Fruit fly (Drosophila melanogaster) whole organism, embryonic: Measurements from ENCODE around the gene CG15362.

Source experiments
- Adf1 ChIP-seq: fragments of 200-800 bp; sonication (Bioruptor generic); IDR thresholded peaks from 2 replicates; pipeline ENCODE4 v1.3.6; 2022; ENCODE audit warnings: missing biosample characterization, missing genetic modification characterization
- CG10321 ChIP-seq: fragments of 200-800 bp; sonication (Bioruptor generic); IDR thresholded peaks from 2 replicates; pipeline ENCODE4 v1.3.6; 2022; ENCODE audit warnings: missing biosample characterization, missing genetic modification characterization
- CG11560 ChIP-seq: fragments of 200-800 bp; sonication (Bioruptor generic); IDR thresholded peaks from 3 replicates; pipeline ENCODE4 v1.3.6; 2022; ENCODE audit warnings: missing biosample characterization, missing genetic modification characterization
- CG13123 ChIP-seq: fragments of 200-800 bp; sonication (Bioruptor generic); optimal IDR thresholded peaks from 2 replicates; lab custom pipeline; 2016; ENCODE audit warnings: missing biosample characterization, missing genetic modification characterization
- CG13624 ChIP-seq: fragments of 200-800 bp; sonication (Bioruptor generic); optimal IDR thresholded peaks from 2 replicates; lab custom pipeline; 2016; ENCODE audit warnings: missing biosample characterization, missing genetic modification characterization
- CG14014 ChIP-seq: fragments of 200-800 bp; sonication (Bioruptor generic); IDR thresholded peaks from 2 replicates; pipeline ENCODE4 v1.3.6; 2022; ENCODE audit warnings: missing biosample characterization, missing genetic modification characterization
- CG14441 ChIP-seq: fragments of 200-800 bp; sonication (Bioruptor generic); IDR thresholded peaks from 2 replicates; pipeline ENCODE4 v1.3.6; 2022; ENCODE audit warnings: missing biosample characterization, missing genetic modification characterization
- CG14710 ChIP-seq: fragments of 200-800 bp; sonication (Bioruptor generic); optimal IDR thresholded peaks from 3 replicates; lab custom pipeline; 2019; ENCODE audit warnings: missing biosample characterization, mild to moderate bottlenecking, missing genetic modification characterization, moderate library complexity
- CG15073 ChIP-seq: fragments of 200-800 bp; sonication (Bioruptor generic); optimal IDR thresholded peaks from 2 replicates; lab custom pipeline; 2016; ENCODE audit warnings: missing biosample characterization, missing genetic modification characterization
- CG17385 ChIP-seq: fragments of 200-800 bp; sonication (Bioruptor generic); optimal IDR thresholded peaks from 3 replicates; lab custom pipeline; 2018; ENCODE audit warnings: missing biosample characterization, mild to moderate bottlenecking, missing genetic modification characterization
- CG18619 ChIP-seq: fragments of 200-800 bp; sonication (Bioruptor generic); optimal IDR thresholded peaks from 3 replicates; lab custom pipeline; 2017; ENCODE audit warnings: missing biosample characterization, mild to moderate bottlenecking, missing genetic modification characterization
- CG2875 ChIP-seq: fragments of 200-800 bp; sonication (Bioruptor generic); optimal IDR thresholded peaks from 2 replicates; lab custom pipeline; 2017; ENCODE audit warnings: missing biosample characterization, mild to moderate bottlenecking, missing genetic modification characterization, missing genetic modification reagents
- CG32767 ChIP-seq: fragments of 200-800 bp; sonication (Bioruptor generic); IDR thresholded peaks from 2 replicates; pipeline ENCODE4 v1.3.6; 2022; ENCODE audit warnings: missing biosample characterization, missing genetic modification characterization
- CG4854 ChIP-seq: fragments of 200-800 bp; sonication (Bioruptor generic); optimal IDR thresholded peaks from 2 replicates; lab custom pipeline; 2016; ENCODE audit warnings: missing biosample characterization, missing genetic modification characterization, inconsistent platforms
- CG5245 ChIP-seq: fragments of 200-800 bp; sonication (Bioruptor generic); optimal IDR thresholded peaks from 3 replicates; lab custom pipeline; 2016; ENCODE audit warnings: missing biosample characterization, missing genetic modification characterization
- CG7271 ChIP-seq: fragments of 200-800 bp; sonication (Bioruptor generic); optimal IDR thresholded peaks from 2 replicates; lab custom pipeline; 2018; ENCODE audit warnings: missing biosample characterization, mild to moderate bottlenecking, missing genetic modification characterization, moderate library complexity
- CG8359 ChIP-seq: fragments of 200-800 bp; sonication (Bioruptor generic); optimal IDR thresholded peaks from 2 replicates; lab custom pipeline; 2017; ENCODE audit warnings: missing biosample characterization, mild to moderate bottlenecking, missing genetic modification characterization, borderline replicate concordance
- CG8944 ChIP-seq: fragments of 200-800 bp; sonication (Bioruptor generic); optimal IDR thresholded peaks from 3 replicates; lab custom pipeline; 2016; ENCODE audit warnings: missing biosample characterization, missing genetic modification characterization
- CG9215 ChIP-seq: fragments of 200-800 bp; sonication (Bioruptor generic); IDR thresholded peaks from 2 replicates; pipeline ENCODE4 v1.3.6; 2022; ENCODE audit warnings: missing biosample characterization, missing genetic modification characterization
- Eip74EF ChIP-seq, 2 experiments: fragments of 200-800 bp in 1 of 2; fragments of >200 bp in 1 of 2; sonication (Bioruptor generic) in 1 of 2; optimal IDR thresholded peaks; 2 replicates each; lab custom pipeline; 2017 to 2019; ENCODE audit warnings: missing biosample characterization in 2 of 2, missing genetic modification characterization in 2 of 2, mild to moderate bottlenecking in 1 of 2, moderate library complexity in 1 of 2
- GATAe ChIP-seq: fragments of 200-800 bp; sonication (Bioruptor generic); conservative IDR thresholded peaks from 2 replicates; pipeline ENCODE4 v1.3.6; 2022; ENCODE audit warnings: missing biosample characterization, missing genetic modification characterization
- Gug ChIP-seq: fragments of 200-800 bp; sonication (Bioruptor generic); IDR thresholded peaks from 4 replicates; pipeline ENCODE4 v1.3.6; 2022; ENCODE audit warnings: missing biosample characterization, missing genetic modification characterization
- H15 ChIP-seq: fragments of 200-800 bp; sonication (Bioruptor generic); IDR thresholded peaks from 3 replicates; pipeline ENCODE4 v1.3.6; 2022; ENCODE audit warnings: missing biosample characterization, missing genetic modification characterization
- H2.0 ChIP-seq: fragments of 200-800 bp; sonication (Bioruptor generic); IDR thresholded peaks from 2 replicates; pipeline ENCODE4 v1.3.6; 2022; ENCODE audit warnings: missing biosample characterization, missing genetic modification characterization
- Hmx ChIP-seq: fragments of 200-800 bp; sonication (Bioruptor generic); optimal IDR thresholded peaks from 2 replicates; lab custom pipeline; 2016; ENCODE audit warnings: missing biosample characterization, missing genetic modification characterization
- Lhr ChIP-seq: fragments of 200-800 bp; sonication (Bioruptor generic); optimal IDR thresholded peaks from 3 replicates; lab custom pipeline; 2017; ENCODE audit warnings: mild to moderate bottlenecking, missing biosample characterization, missing genetic modification reagents, missing genetic modification characterization
- Meics ChIP-seq: fragments of 200-800 bp; sonication (Bioruptor generic); optimal IDR thresholded peaks from 2 replicates; lab custom pipeline; 2017; ENCODE audit warnings: missing biosample characterization, mild to moderate bottlenecking, missing genetic modification characterization
- NC2α ChIP-seq: fragments of 200-800 bp; sonication (Bioruptor generic); optimal IDR thresholded peaks from 2 replicates; lab custom pipeline; 2016; ENCODE audit warnings: missing biosample characterization, missing genetic modification characterization
- Nf-YB ChIP-seq: fragments of 200-800 bp; sonication (Bioruptor generic); optimal IDR thresholded peaks from 3 replicates; lab custom pipeline; 2019; ENCODE audit warnings: missing biosample characterization, mild to moderate bottlenecking, missing genetic modification characterization, moderate library complexity
- Sin3A ChIP-seq: fragments of >200 bp; optimal IDR thresholded peaks from 2 replicates; lab custom pipeline; 2018
- Trl ChIP-seq, 3 experiments: fragments of >200 bp in 2 of 3; fragments of 200-800 bp in 1 of 3; sonication (Bioruptor generic) in 1 of 3; optimal IDR thresholded peaks; 2 replicates in 1 of 3; 3 replicates in 2 of 3; lab custom pipeline; 2016 to 2017; ENCODE audit warnings: missing biosample characterization in 1 of 3, missing genetic modification characterization in 1 of 3
- aop ChIP-seq: fragments of 200-800 bp; sonication (Bioruptor generic); IDR thresholded peaks from 2 replicates; pipeline ENCODE4 v1.3.6; 2022; ENCODE audit warnings: missing biosample characterization, missing genetic modification characterization
- cg ChIP-seq: fragments of 200-800 bp; sonication (Bioruptor generic); optimal IDR thresholded peaks from 3 replicates; lab custom pipeline; 2019; ENCODE audit warnings: missing biosample characterization, mild to moderate bottlenecking, missing genetic modification characterization, moderate library complexity
- crol ChIP-seq: fragments of 200-800 bp; sonication (Bioruptor generic); IDR thresholded peaks from 2 replicates; pipeline ENCODE4 v1.3.6; 2022; ENCODE audit warnings: missing biosample characterization, missing genetic modification characterization
- ftz-f1 ChIP-seq: fragments of 200-800 bp; sonication (Bioruptor generic); optimal IDR thresholded peaks from 2 replicates; lab custom pipeline; 2016; ENCODE audit warnings: missing biosample characterization, missing genetic modification characterization
- grn ChIP-seq: fragments of 200-800 bp; sonication (Bioruptor generic); optimal IDR thresholded peaks from 3 replicates; lab custom pipeline; 2017; ENCODE audit warnings: missing biosample characterization, missing genetic modification characterization
- gsb-n ChIP-seq: fragments of 200-800 bp; sonication (Bioruptor generic); optimal IDR thresholded peaks from 3 replicates; lab custom pipeline; 2018; ENCODE audit warnings: missing biosample characterization, mild to moderate bottlenecking, missing genetic modification characterization
- gt ChIP-seq: fragments of 200-800 bp; sonication (Bioruptor generic); IDR thresholded peaks from 2 replicates; pipeline ENCODE4 v1.3.6; 2022; ENCODE audit warnings: missing biosample characterization, missing genetic modification characterization
- inv ChIP-seq: fragments of 200-800 bp; sonication (Bioruptor generic); IDR thresholded peaks from 2 replicates; pipeline ENCODE4 v1.3.6; 2022; ENCODE audit warnings: missing biosample characterization, missing genetic modification characterization; ENCODE audit not compliant: partially characterized antibody
- kah ChIP-seq: fragments of 200-800 bp; sonication (Bioruptor generic); optimal IDR thresholded peaks from 2 replicates; lab custom pipeline; 2018; ENCODE audit warnings: missing biosample characterization, mild to moderate bottlenecking, missing genetic modification characterization
- oc ChIP-seq: fragments of 200-800 bp; sonication (Bioruptor generic); optimal IDR thresholded peaks from 2 replicates; lab custom pipeline; 2018; ENCODE audit warnings: missing biosample characterization, mild to moderate bottlenecking, missing genetic modification characterization, moderate library complexity
- onecut ChIP-seq: fragments of 200-800 bp; sonication (Bioruptor generic); IDR thresholded peaks from 2 replicates; pipeline ENCODE4 v1.3.6; 2022; ENCODE audit warnings: missing biosample characterization, missing genetic modification characterization
- pb ChIP-seq: fragments of 200-800 bp; sonication (Bioruptor generic); optimal IDR thresholded peaks from 3 replicates; lab custom pipeline; 2016; ENCODE audit warnings: missing biosample characterization, missing genetic modification characterization
- sens-2 ChIP-seq: fragments of 200-800 bp; sonication (Bioruptor generic); IDR thresholded peaks from 2 replicates; pipeline ENCODE4 v1.3.6; 2022; ENCODE audit warnings: missing biosample characterization, missing genetic modification characterization
- sob ChIP-seq: fragments of 200-800 bp; sonication (Bioruptor generic); IDR thresholded peaks from 2 replicates; pipeline ENCODE4 v1.3.6; 2022; ENCODE audit warnings: missing biosample characterization, missing genetic modification characterization
- toy ChIP-seq: fragments of 200-800 bp; sonication (Bioruptor generic); IDR thresholded peaks from 2 replicates; pipeline ENCODE4 v1.3.6; 2022; ENCODE audit warnings: missing biosample characterization, missing genetic modification characterization
- ttk ChIP-seq: fragments of 200-800 bp; sonication (Bioruptor generic); IDR thresholded peaks from 2 replicates; pipeline ENCODE4 v2.1.2; 2022; ENCODE audit warnings: missing biosample characterization, missing genetic modification characterization
- usp ChIP-seq: fragments of >200 bp; optimal IDR thresholded peaks from 2 replicates; lab custom pipeline; 2017; ENCODE audit warnings: missing biosample characterization, missing genetic modification characterization
- z ChIP-seq: fragments of 200-800 bp; sonication (Bioruptor generic); IDR thresholded peaks from 3 replicates; pipeline ENCODE4 v1.3.6; 2022; ENCODE audit warnings: missing biosample characterization, missing genetic modification characterization
- zen ChIP-seq: fragments of 200-800 bp; sonication (Bioruptor generic); optimal IDR thresholded peaks from 3 replicates; lab custom pipeline; 2018; ENCODE audit warnings: missing biosample characterization, mild to moderate bottlenecking, missing genetic modification characterization, moderate library complexity
- zen2 ChIP-seq: fragments of 200-800 bp; sonication (Bioruptor generic); IDR thresholded peaks from 3 replicates; pipeline ENCODE4 v1.3.6; 2022; ENCODE audit warnings: missing biosample characterization, missing genetic modification characterization; ENCODE audit not compliant: partially characterized antibody

The CG15362 gene

DNA sequence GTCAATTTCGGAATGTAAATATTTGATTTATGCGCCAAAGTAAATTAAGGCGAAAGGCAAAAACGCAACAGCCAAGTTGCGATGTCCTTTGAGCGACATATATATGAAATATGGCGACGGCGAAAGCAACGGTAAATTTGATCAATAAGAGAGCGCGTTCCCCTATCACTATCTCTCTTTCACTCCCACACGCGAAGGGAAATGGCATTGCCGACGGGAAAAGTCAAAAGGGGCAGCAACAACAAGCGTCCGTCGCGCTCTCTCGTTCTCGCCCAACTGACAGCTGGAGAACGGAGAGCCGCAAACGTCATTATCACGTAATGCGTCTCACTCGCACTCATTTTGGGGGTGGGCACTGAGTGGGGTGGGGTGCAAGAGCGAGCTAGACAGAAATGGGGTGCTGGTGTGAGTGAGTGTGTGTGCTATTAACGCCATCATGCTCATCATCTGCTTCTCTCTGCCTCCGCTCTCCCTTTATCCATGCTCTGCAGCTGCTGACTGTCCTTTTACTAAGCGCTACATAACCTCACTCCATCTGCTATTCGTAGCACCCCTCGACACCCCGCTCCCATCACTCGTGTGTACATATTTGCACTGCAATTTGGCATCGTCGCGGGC lies 10.6 kb upstream of the CG15362 start, which contains the start of gene erm (continued):
- peak; percentile 27 to 76 for TF ChIP-seq Trl (optimal IDR thresholded peaks at IDR 0.05; lab: Kevin White, UChicago)
- peak; percentile 57 for TF ChIP-seq Trl (GFP tag; optimal IDR thresholded peaks at IDR 0.05; lab: Kevin White, UChicago)
- no peak for TF ChIP-seq Gug
- TF ChIP-seq CG4854 (GFP tag; lab: Kevin White, UChicago) = no peak
- 0 out of 2 replicates have a peak, but pooled peaks have one; percentile 17 for TF ChIP-seq CG9215
- TF ChIP-seq pb (GFP tag; lab: Kevin White, UChicago) = no peak
- TF ChIP-seq CG11560 (tag; lab: Robert Waterston, UW) = no peak
- TF ChIP-seq sens-2 (GFP tag; lab: Robert Waterston, UW) = no peak
- TF ChIP-seq aop (GFP tag; lab: Robert Waterston, UW) = no peak
- TF ChIP-seq H15 (GFP tag; lab: Robert Waterston, UW) = no peak
- peak; percentile 97 for TF ChIP-seq Nf-YB (GFP tag; lab: Kevin White, UChicago)
- no peak for TF ChIP-seq CG15073
- TF ChIP-seq GATAe (GFP tag; lab: Robert Waterston, UW) = no peak
- TF ChIP-seq CG7271 = no peak
- TF ChIP-seq toy (GFP tag; lab: Robert Waterston, UW) = no peak
- peak; percentile 94 for TF ChIP-seq CG10321 (GFP tag; lab: Robert Waterston, UW)
- TF ChIP-seq CG13624 (GFP tag; lab: Kevin White, UChicago) = no peak
- TF ChIP-seq onecut = peak; percentile 42
- TF ChIP-seq ftz-f1 (GFP tag; lab: Kevin White, UChicago) = peak; percentile 46
- no peak for TF ChIP-seq usp (GFP tag; lab: Kevin White, UChicago)
- TF ChIP-seq CG18619 (GFP tag; lab: Kevin White, UChicago) = no peak
- TF ChIP-seq oc (tag; lab: Kevin White, UChicago) = peak; percentile 74
- TF ChIP-seq kah (GFP tag; lab: Kevin White, UChicago) = no peak
- TF ChIP-seq CG14441 (GFP tag; lab: Robert Waterston, UW) = no peak
- peak; percentile 57 for TF ChIP-seq zen (tag; lab: Kevin White, UChicago)
- TF ChIP-seq inv (GFP tag; lab: Robert Waterston, UW) = no peak
- no peak for TF ChIP-seq gt
- TF ChIP-seq Adf1 = peak; percentile 91
- TF ChIP-seq CG2875 = no peak
- no peak for TF ChIP-seq CG8944 (GFP tag; lab: Kevin White, UChicago)
- no peak for TF ChIP-seq Lhr (GFP tag; lab: Kevin White, UChicago)
- no peak for TF ChIP-seq CG14710 (tag; lab: Kevin White, UChicago)
- peak; percentile 42; the same call in 1 of the 2 replicates for TF ChIP-seq ttk (GFP tag; lab: Robert Waterston, UW)
- TF ChIP-seq CG14014 (GFP tag; lab: Robert Waterston, UW) = no peak
- no peak for TF ChIP-seq NC2α (GFP tag; lab: Kevin White, UChicago)
- TF ChIP-seq CG32767 (GFP tag; lab: Robert Waterston, UW) = no peak
- no peak for TF ChIP-seq CG13123 (GFP tag; lab: Kevin White, UChicago)
- TF ChIP-seq Meics (GFP tag; lab: Kevin White, UChicago) = no peak
- no peak for TF ChIP-seq grn
- peak; percentile 76 for TF ChIP-seq gsb-n
- TF ChIP-seq crol = peak; percentile 91
- no peak for TF ChIP-seq Sin3A (lab: Kevin White, UChicago)
- no peak for TF ChIP-seq CG5245 (GFP tag; lab: Kevin White, UChicago)
- TF ChIP-seq CG8359 (GFP tag; lab: Kevin White, UChicago) = no peak
- no peak for TF ChIP-seq Hmx (GFP tag; lab: Kevin White, UChicago)
- TF ChIP-seq CG17385 (GFP tag; lab: Kevin White, UChicago) = no peak
- no peak for TF ChIP-seq Eip74EF (GFP tag; optimal IDR thresholded peaks at IDR 0.05; lab: Kevin White, UChicago)
- no peak for TF ChIP-seq sob (GFP tag; lab: Robert Waterston, UW)
- TF ChIP-seq cg (GFP tag; lab: Kevin White, UChicago) = peak; percentile 92
- TF ChIP-seq z (GFP tag; lab: Robert Waterston, UW) = peak; percentile 67; the same call in 1 of the 3 replicates
- no peak for TF ChIP-seq zen2 (GFP tag; lab: Robert Waterston, UW)
- TF ChIP-seq H2.0 = no peak
